Worm (Caenorhabditis elegans) whole organism, L4 larva: ENCODE data around the gene rbm-34.
A peak's percentile ranks its signal among the peaks of the same experiment; 100 is the strongest.

Experiments used
- D1046.2 ChIP-seq: fragments of 200-800 bp; sonication (Bioruptor generic); IDR thresholded peaks from 2 replicates; pipeline ENCODE4 v1.3.6; 2022; ENCODE audit warnings: missing genetic modification characterization, missing compliant biosample characterization
- F26F4.8 ChIP-seq: fragments of 200-800 bp; sonication (Bioruptor generic); conservative IDR thresholded peaks from 2 replicates; pipeline ENCODE4 v1.3.6; 2022; ENCODE audit warnings: missing genetic modification characterization, missing compliant biosample characterization
- aha-1 ChIP-seq: fragments of 150-350 bp; peaks from one replicate; lab custom pipeline; 2014; ENCODE audit warnings: missing biosample characterization, missing genetic modification characterization
- aly-2 ChIP-seq: sonication (generic microtip); optimal IDR thresholded peaks from 2 replicates; lab custom pipeline; 2018; ENCODE audit warnings: missing biosample characterization, missing genetic modification characterization
- ama-1 ChIP-seq: fragments of 150-350 bp; optimal IDR thresholded peaks from 2 replicates; lab custom pipeline; 2014; ENCODE audit warnings: inconsistent platforms, mixed read lengths
- ceh-28 ChIP-seq: fragments of 150-350 bp; optimal IDR thresholded peaks from 2 replicates; lab custom pipeline; 2014; ENCODE audit warnings: missing biosample characterization, missing genetic modification reagents, missing genetic modification characterization
- ceh-62 ChIP-seq: sonication (generic microtip); optimal IDR thresholded peaks from 2 replicates; lab custom pipeline; 2017; ENCODE audit warnings: missing biosample characterization, missing genetic modification characterization
- ctbp-1 ChIP-seq: fragments of 200-800 bp; sonication (Bioruptor generic); IDR thresholded peaks from 2 replicates; pipeline ENCODE4 v1.3.6; 2022; ENCODE audit warnings: missing genetic modification reagents, missing genetic modification characterization, missing compliant biosample characterization
- daf-12 ChIP-seq: fragments of 150-350 bp; optimal IDR thresholded peaks from 2 replicates; lab custom pipeline; 2014; ENCODE audit warnings: missing biosample characterization, missing genetic modification reagents, missing genetic modification characterization
- daf-16 ChIP-seq, 3 experiments: sonication (generic microtip); optimal IDR thresholded peaks; 2 replicates each; lab custom pipeline; 2016 to 2017; ENCODE audit warnings: missing genetic modification characterization in 3 of 3, missing genetic modification reagents in 3 of 3, mild to moderate bottlenecking in 2 of 3, missing compliant biosample characterization in 2 of 3, missing biosample characterization in 1 of 3, moderate library complexity in 1 of 3
- dmd-6 ChIP-seq: fragments of 200-800 bp; sonication (Bioruptor generic); IDR thresholded peaks from 2 replicates; pipeline ENCODE4 v1.3.6; 2022; ENCODE audit warnings: missing genetic modification reagents, missing genetic modification characterization, missing compliant biosample characterization
- dmd-8 ChIP-seq: fragments of 200-800 bp; sonication (Bioruptor generic); IDR thresholded peaks from 2 replicates; pipeline ENCODE4 v1.3.6; 2022; ENCODE audit warnings: missing genetic modification characterization, missing compliant biosample characterization
- dmd-9 ChIP-seq: fragments of 200-800 bp; sonication (Bioruptor generic); IDR thresholded peaks from 2 replicates; pipeline ENCODE4 v1.3.6; 2022; ENCODE audit warnings: missing genetic modification reagents, missing genetic modification characterization, missing compliant biosample characterization
- dpl-1 ChIP-seq: fragments of 150-350 bp; optimal IDR thresholded peaks from 2 replicates; lab custom pipeline; 2014; ENCODE audit warnings: missing biosample characterization, missing genetic modification reagents, missing genetic modification characterization
- fkh-10 ChIP-seq: fragments of 150-350 bp; optimal IDR thresholded peaks from 2 replicates; lab custom pipeline; 2014; ENCODE audit warnings: missing biosample characterization, missing genetic modification reagents, missing genetic modification characterization
- hif-1 ChIP-seq, 2 experiments: sonication (generic microtip); optimal IDR thresholded peaks; 2 replicates each; lab custom pipeline; 2016 to 2017; ENCODE audit warnings: missing compliant biosample characterization in 2 of 2, missing genetic modification characterization in 2 of 2, missing genetic modification reagents in 2 of 2, missing genotype in 2 of 2, mild to moderate bottlenecking in 1 of 2
- hlh-11 ChIP-seq: fragments of 200-800 bp; sonication (Bioruptor generic); optimal IDR thresholded peaks from 2 replicates; lab custom pipeline; 2018; ENCODE audit warnings: mild to moderate bottlenecking, missing genetic modification characterization, missing compliant biosample characterization
- hlh-30 ChIP-seq: sonication (generic microtip); optimal IDR thresholded peaks from 2 replicates; lab custom pipeline; 2017; ENCODE audit warnings: antibody characterized with exemption, mild to moderate bottlenecking, missing genetic modification characterization, missing compliant biosample characterization; ENCODE audit not compliant: insufficient read depth
- hmg-1.1 ChIP-seq: fragments of 200-800 bp; sonication (Bioruptor generic); IDR thresholded peaks from 2 replicates; pipeline ENCODE4 v1.3.6; 2022; ENCODE audit warnings: missing genetic modification reagents, missing genetic modification characterization, missing compliant biosample characterization
- lim-7 ChIP-seq: fragments of 200-800 bp; sonication (Bioruptor generic); IDR thresholded peaks from 2 replicates; pipeline ENCODE4 v1.3.6; 2022; ENCODE audit warnings: missing genetic modification characterization, missing compliant biosample characterization
- lin-1 ChIP-seq: fragments of 200-800 bp; sonication (Bioruptor generic); IDR thresholded peaks from 2 replicates; pipeline ENCODE4 v1.3.6; 2022; ENCODE audit warnings: missing genetic modification reagents, missing genetic modification characterization, missing compliant biosample characterization
- lin-13 ChIP-seq: fragments of 150-350 bp; optimal IDR thresholded peaks from 2 replicates; lab custom pipeline; 2014; ENCODE audit warnings: missing biosample characterization, missing genetic modification reagents, missing genetic modification characterization
- lin-15B ChIP-seq: fragments of 150-350 bp; sonication (generic microtip); optimal IDR thresholded peaks from 3 replicates; lab custom pipeline; 2014; ENCODE audit warnings: missing biosample characterization, missing genetic modification characterization
- lin-38 ChIP-seq: fragments of 200-800 bp; sonication (Bioruptor generic); IDR thresholded peaks from 2 replicates; pipeline ENCODE4 v1.3.6; 2022; ENCODE audit warnings: missing genetic modification reagents, missing genetic modification characterization, missing compliant biosample characterization
- lin-39 ChIP-seq: fragments of 150-350 bp; optimal IDR thresholded peaks from 2 replicates; lab custom pipeline; 2014; ENCODE audit warnings: missing biosample characterization, missing genetic modification reagents, missing genetic modification characterization
- lsy-2 ChIP-seq, 2 experiments: fragments of 150-350 bp in 1 of 2; sonication (generic microtip) in 1 of 2; optimal IDR thresholded peaks; 2 replicates each; lab custom pipeline; 2014 to 2017; ENCODE audit warnings: missing biosample characterization in 2 of 2, missing genetic modification characterization in 2 of 2
- madf-5 ChIP-seq, 2 experiments: fragments of 200-800 bp; sonication (Bioruptor generic); IDR thresholded peaks; 2 replicates each; pipeline ENCODE4 v1.3.6; 2022; ENCODE audit warnings: missing compliant biosample characterization in 2 of 2, missing genetic modification characterization in 2 of 2
- mdl-1 ChIP-seq, 2 experiments: fragments of 150-350 bp in 1 of 2; sonication (generic microtip) in 1 of 2; optimal IDR thresholded peaks; 2 replicates each; lab custom pipeline; 2014 to 2017; ENCODE audit warnings: missing biosample characterization in 2 of 2, missing genetic modification characterization in 2 of 2
- mdt-29 ChIP-seq: fragments of 200-800 bp; sonication (Bioruptor generic); IDR thresholded peaks from 2 replicates; pipeline ENCODE4 v1.3.6; 2022; ENCODE audit warnings: missing genetic modification reagents, missing genetic modification characterization, missing compliant biosample characterization
- mep-1 ChIP-seq: fragments of 150-350 bp; sonication (generic microtip); optimal IDR thresholded peaks from 3 replicates; lab custom pipeline; 2014; ENCODE audit warnings: missing biosample characterization, missing genetic modification characterization
- mes-2 ChIP-seq: sonication (generic microtip); optimal IDR thresholded peaks from 2 replicates; lab custom pipeline; 2016; ENCODE audit warnings: missing genotype, mild to moderate bottlenecking, missing genetic modification characterization, missing compliant biosample characterization; ENCODE audit not compliant: poor library complexity, severe bottlenecking
- nhr-10 ChIP-seq: fragments of 150-350 bp; optimal IDR thresholded peaks from 2 replicates; lab custom pipeline; 2014; ENCODE audit warnings: missing biosample characterization, missing genetic modification characterization
- nhr-11 ChIP-seq: fragments of 150-350 bp; optimal IDR thresholded peaks from 2 replicates; lab custom pipeline; 2014; ENCODE audit warnings: missing biosample characterization, missing genetic modification characterization
- nhr-237 ChIP-seq: sonication (generic microtip); optimal IDR thresholded peaks from 2 replicates; lab custom pipeline; 2017; ENCODE audit warnings: missing biosample characterization, missing genetic modification characterization
- nhr-25 ChIP-seq: sonication (generic microtip); optimal IDR thresholded peaks from 2 replicates; lab custom pipeline; 2017; ENCODE audit warnings: missing genetic modification characterization, mild to moderate bottlenecking, missing compliant biosample characterization, antibody characterized with exemption, moderate library complexity, borderline replicate concordance; ENCODE audit not compliant: insufficient read depth
- nhr-28 ChIP-seq: fragments of 150-350 bp; optimal IDR thresholded peaks from 2 replicates; lab custom pipeline; 2014; ENCODE audit warnings: missing biosample characterization, missing genetic modification characterization
- nhr-48 ChIP-seq: sonication (generic microtip); optimal IDR thresholded peaks from 2 replicates; lab custom pipeline; 2016; ENCODE audit warnings: mild to moderate bottlenecking, missing genetic modification characterization, missing compliant biosample characterization
- php-3 ChIP-seq: fragments of 200-800 bp; sonication (Bioruptor generic); IDR thresholded peaks from 2 replicates; pipeline ENCODE4 v1.3.6; 2022; ENCODE audit warnings: missing genetic modification reagents, missing genetic modification characterization, missing compliant biosample characterization
- pqm-1 ChIP-seq: sonication (generic microtip); optimal IDR thresholded peaks from 2 replicates; lab custom pipeline; 2017; ENCODE audit warnings: missing biosample characterization, missing genetic modification characterization
- rbr-2 ChIP-seq: sonication (generic microtip); optimal IDR thresholded peaks from 2 replicates; lab custom pipeline; 2016; ENCODE audit warnings: missing genotype, missing genetic modification characterization, missing compliant biosample characterization
- sdz-12 ChIP-seq: fragments of 200-800 bp; sonication (Bioruptor generic); optimal IDR thresholded peaks from 2 replicates; lab custom pipeline; 2018; ENCODE audit warnings: mild to moderate bottlenecking, missing genetic modification characterization, missing compliant biosample characterization
- skn-1 ChIP-seq: fragments of 150-350 bp; optimal IDR thresholded peaks from 2 replicates; lab custom pipeline; 2014; ENCODE audit warnings: missing biosample characterization, missing genetic modification characterization
- spr-3 ChIP-seq: fragments of 200-800 bp; sonication (Bioruptor generic); optimal IDR thresholded peaks from 2 replicates; lab custom pipeline; 2018; ENCODE audit warnings: mild to moderate bottlenecking, missing genetic modification characterization, missing compliant biosample characterization
- tag-97 ChIP-seq: fragments of 200-800 bp; sonication (Bioruptor generic); IDR thresholded peaks from 2 replicates; pipeline ENCODE4 v1.3.6; 2022; ENCODE audit warnings: missing genetic modification characterization, missing compliant biosample characterization
- unc-39 ChIP-seq: sonication (generic microtip); optimal IDR thresholded peaks from 2 replicates; lab custom pipeline; 2017; ENCODE audit warnings: missing biosample characterization, missing genetic modification characterization
- zag-1 ChIP-seq: fragments of 150-350 bp; optimal IDR thresholded peaks from 2 replicates; lab custom pipeline; 2014; ENCODE audit warnings: missing biosample characterization, missing genetic modification characterization
- zfp-2 ChIP-seq: sonication (generic microtip); optimal IDR thresholded peaks from 2 replicates; lab custom pipeline; 2016; ENCODE audit warnings: mild to moderate bottlenecking, missing genetic modification characterization, missing compliant biosample characterization
- ztf-7 ChIP-seq: fragments of 150-350 bp; optimal IDR thresholded peaks from 2 replicates; lab custom pipeline; 2014; ENCODE audit warnings: missing biosample characterization, missing genetic modification characterization

Gene rbm-34

ce11 chrIV:12078112-12078812 is 7.0 kb upstream of the rbm-34 start, which contains the start of gene tmed-1:
Gene tmed-1, minus strand, starts transcription at chrIV:12078162.
- TF ChIP-seq ceh-62 (tag; lab: Kevin White, UChicago) (no peak), unc-39 (tag; lab: Kevin White, UChicago) (no peak), aly-2 (tag; lab: Kevin White, UChicago) (no peak), lim-7 (GFP tag; lab: Robert Waterston, UW) (no peak), fkh-10 (GFP tag; lab: Kevin White, UChicago) (no peak), nhr-48 (tag; lab: Kevin White, UChicago) (no peak), nhr-11 (tag; lab: Kevin White, UChicago) (no peak), nhr-25 (tag; lab: Kevin White, UChicago) (no peak)

- TF ChIP-seq daf-16 (GFP tag; optimal IDR thresholded peaks at IDR 0.05; lab: Kevin White, UChicago) (no peak), daf-16 (tag; optimal IDR thresholded peaks at IDR 0.05; lab: Kevin White, UChicago) (no peak), rbr-2 (tag; lab: Kevin White, UChicago) (no peak), skn-1 (tag; lab: Kevin White, UChicago) (no peak), mdt-29 (no peak), F26F4.8 (GFP tag; lab: Robert Waterston, UW) (no peak), aha-1 (no peak), hif-1 (tag; optimal IDR thresholded peaks at IDR 0.05; lab: Kevin White, UChicago) (peak in 1 of 2 experiments; percentile 1), aly-2 (tag; lab: Kevin White, UChicago) (no peak), ctbp-1 (GFP tag; lab: Robert Waterston, UW) (no peak), lin-39 (no peak), spr-3 (GFP tag; lab: Kevin White, UChicago) (no peak), lin-13 (GFP tag; lab: Kevin White, UChicago) (no peak), dmd-8 (GFP tag; lab: Robert Waterston, UW) (no peak), lin-1 (GFP tag; lab: Robert Waterston, UW) (no peak), ceh-28 (no peak), lsy-2 (tag; optimal IDR thresholded peaks at IDR 0.05; lab: Kevin White, UChicago) (peak in 1 of 2 experiments; percentile 64), mep-1 (tag; lab: Kevin White, UChicago) (peak; percentile 46), lin-15B (tag; lab: Kevin White, UChicago) (no peak), pqm-1 (no peak), nhr-11 (tag; lab: Kevin White, UChicago) (no peak), lin-38 (GFP tag; lab: Robert Waterston, UW) (peak; percentile 81), mes-2 (tag; lab: Kevin White, UChicago) (no peak), ztf-7 (tag; lab: Kevin White, UChicago) (no peak), php-3 (no peak), hmg-1.1 (GFP tag; lab: Robert Waterston, UW) (0 out of 2 replicates have a peak, but pooled peaks have one; percentile 25), mdl-1 (tag; optimal IDR thresholded peaks at IDR 0.05; lab: Kevin White, UChicago) (peak in 1 of 2 experiments; percentile 84), nhr-28 (peak; percentile 19), ama-1 (peak; percentile 48), madf-5 (GFP tag; IDR thresholded peaks at IDR 0.05; lab: Robert Waterston, UW) (no peak), daf-12 (no peak), hlh-11 (tag; lab: Kevin White, UChicago) (no peak), zfp-2 (tag; lab: Kevin White, UChicago) (no peak), tag-97 (GFP tag; lab: Robert Waterston, UW) (no peak), nhr-10 (tag; lab: Kevin White, UChicago) (no peak), dmd-9 (GFP tag; lab: Robert Waterston, UW) (no peak), dpl-1 (GFP tag; lab: Kevin White, UChicago) (peak; percentile 69), zag-1 (tag; lab: Kevin White, UChicago) (no peak), dmd-6 (GFP tag; lab: Robert Waterston, UW) (no peak), hlh-30 (tag; lab: Kevin White, UChicago) (peak; percentile 90), nhr-237 (tag; lab: Kevin White, UChicago) (no peak), sdz-12 (GFP tag; lab: Kevin White, UChicago) (no peak), D1046.2 (no peak)
Measured at ce11 chrIV:12078907-12079523, 6.2 kb upstream of the rbm-34 start, which contains the start of gene lex-1. Gene lex-1, plus strand, starts transcription at chrIV:12079473.
